Worm (Caenorhabditis elegans) whole organism, midembryonic: Measurements from ENCODE around the gene cth-2.

ENCODE experiments used
- T22C8.4 ChIP-seq: fragments of 200-800 bp; sonication (Bioruptor generic); IDR thresholded peaks from 2 replicates; pipeline ENCODE4 v1.3.6; 2022; ENCODE audit warnings: missing genetic modification characterization, missing compliant biosample characterization
- cog-1 ChIP-seq: sonication (generic microtip); optimal IDR thresholded peaks from 2 replicates; lab custom pipeline; 2016; ENCODE audit warnings: missing genetic modification characterization, missing compliant biosample characterization
- flt-1 ChIP-seq: fragments of 200-800 bp; sonication (Bioruptor generic); IDR thresholded peaks from 2 replicates; pipeline ENCODE4 v1.3.6; 2022; ENCODE audit warnings: missing genetic modification characterization, missing compliant biosample characterization
- klf-2 ChIP-seq: fragments of 200-800 bp; sonication (Bioruptor generic); conservative IDR thresholded peaks from 2 replicates; pipeline ENCODE4 v1.3.6; 2022; ENCODE audit warnings: missing genetic modification reagents, missing genetic modification characterization, missing compliant biosample characterization
- med-1 ChIP-seq: sonication (generic microtip); optimal IDR thresholded peaks from 2 replicates; lab custom pipeline; 2017; ENCODE audit warnings: missing genetic modification characterization, mild to moderate bottlenecking, missing compliant biosample characterization, antibody characterized with exemption, missing genetic modification reagents; ENCODE audit not compliant: insufficient read depth
- ref-1 ChIP-seq: fragments of 200-800 bp; sonication (Bioruptor generic); conservative IDR thresholded peaks from 2 replicates; pipeline ENCODE4 v1.3.6; 2022; ENCODE audit warnings: missing genetic modification reagents, missing genetic modification characterization, missing compliant biosample characterization
- tab-1 ChIP-seq: fragments of 200-800 bp; sonication (Bioruptor generic); IDR thresholded peaks from 2 replicates; pipeline ENCODE4 v1.3.6; 2022; ENCODE audit warnings: missing genetic modification characterization, missing compliant biosample characterization
- ztf-23 ChIP-seq: fragments of 200-800 bp; sonication (Bioruptor generic); IDR thresholded peaks from 2 replicates; pipeline ENCODE4 v1.3.6; 2022; ENCODE audit warnings: missing genetic modification reagents, missing genetic modification characterization, missing compliant biosample characterization
- ztf-29 ChIP-seq: fragments of 200-800 bp; sonication (Bioruptor generic); IDR thresholded peaks from 2 replicates; pipeline ENCODE4 v1.3.6; 2022; ENCODE audit warnings: missing genetic modification reagents, missing genetic modification characterization, missing compliant biosample characterization

cth-2 gene

DNA sequence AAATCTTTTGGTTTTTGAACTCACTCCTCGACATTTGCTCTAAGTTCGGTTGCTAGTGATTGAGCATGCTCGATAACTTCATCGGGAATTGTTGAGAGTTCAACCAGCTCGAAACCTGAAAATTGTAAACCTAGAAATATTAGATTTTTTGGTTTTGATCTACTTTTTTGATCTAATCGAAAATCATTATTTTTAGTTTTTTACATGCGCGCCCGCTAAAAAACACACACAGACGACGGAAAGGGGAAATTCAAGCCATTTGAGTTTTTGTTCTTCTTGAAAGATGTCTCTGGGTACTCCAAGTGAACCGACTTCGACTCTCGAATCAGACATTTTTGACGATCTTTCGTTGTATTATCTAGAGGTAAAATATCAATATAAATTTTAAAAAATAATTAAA is 7.6 kb upstream of the cth-2 start, which contains the start of gene nos-2:
TSS of gene nos-2 (plus strand) at position 228 of the 400 bp plus-strand sequence.
- TF ChIP-seq med-1 (GFP tag; lab: Kevin White, UChicago) = no peak
- TF ChIP-seq flt-1 = no peak
- TF ChIP-seq tab-1 (GFP tag; lab: Robert Waterston, UW) = no peak
- no peak for TF ChIP-seq klf-2 (GFP tag; lab: Robert Waterston, UW)
- TF ChIP-seq cog-1 = no peak
- TF ChIP-seq T22C8.4 (GFP tag; lab: Robert Waterston, UW) = no peak
- TF ChIP-seq ztf-23 (GFP tag; lab: Robert Waterston, UW) = no peak
- no peak for TF ChIP-seq ztf-29 (GFP tag; lab: Robert Waterston, UW)
- no peak for TF ChIP-seq ref-1 (GFP tag; lab: Robert Waterston, UW)

DNA sequence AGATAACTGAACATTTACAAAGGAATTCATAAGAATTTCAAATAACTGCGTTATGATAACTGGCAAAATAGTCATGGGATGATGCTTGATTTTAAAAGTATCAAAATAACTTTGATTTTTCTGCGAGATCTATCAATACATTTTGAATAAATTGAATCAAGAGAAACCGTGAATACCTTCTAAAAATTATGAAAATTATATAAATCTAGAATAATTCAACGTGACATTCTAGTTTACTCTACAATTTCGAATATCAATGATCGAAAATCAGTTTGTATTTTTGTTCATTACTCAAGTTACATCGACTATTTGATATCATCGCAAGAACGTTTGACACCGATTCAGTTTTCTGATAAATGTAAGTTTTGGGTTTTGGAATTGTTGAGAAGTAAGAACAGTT is 4.0 kb upstream of the cth-2 start, which contains the start of gene acs-6:
TSS of gene acs-6 (plus strand) at position 301 of the 400 bp plus-strand sequence.
- TF ChIP-seq ztf-23 (GFP tag; lab: Robert Waterston, UW) = no peak
- no peak for TF ChIP-seq cog-1
- TF ChIP-seq med-1 (GFP tag; lab: Kevin White, UChicago) = no peak
- TF ChIP-seq ztf-29 (GFP tag; lab: Robert Waterston, UW) = no peak
- no peak for TF ChIP-seq ref-1 (GFP tag; lab: Robert Waterston, UW)
- TF ChIP-seq klf-2 (GFP tag; lab: Robert Waterston, UW) = no peak
- no peak for TF ChIP-seq flt-1
- no peak for TF ChIP-seq tab-1 (GFP tag; lab: Robert Waterston, UW)
- no peak for TF ChIP-seq T22C8.4 (GFP tag; lab: Robert Waterston, UW)

DNA sequence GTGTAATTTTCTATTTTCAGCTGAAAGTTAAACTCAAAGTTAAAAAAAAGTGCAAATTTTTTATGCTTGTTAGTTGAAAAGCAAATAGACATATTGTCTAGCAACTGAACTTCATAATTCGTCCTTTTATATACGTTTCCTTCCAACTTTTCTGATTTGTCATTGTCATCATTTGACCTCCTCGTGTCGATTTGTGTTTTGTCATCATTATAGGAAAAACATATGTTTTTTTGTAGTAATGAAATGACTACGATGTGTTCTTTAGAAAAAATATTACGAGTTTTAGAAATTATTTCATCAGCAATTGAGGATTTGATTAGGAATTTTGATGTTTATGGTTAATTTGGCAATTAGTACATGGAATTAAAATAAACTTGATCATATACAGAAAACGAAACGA is 3.0 kb upstream of the cth-2 start:
- TF ChIP-seq ztf-23 (GFP tag; lab: Robert Waterston, UW) = no peak
- TF ChIP-seq cog-1 = no peak
- TF ChIP-seq klf-2 (GFP tag; lab: Robert Waterston, UW) = no peak
- no peak for TF ChIP-seq flt-1
- TF ChIP-seq med-1 (GFP tag; lab: Kevin White, UChicago) = no peak
- TF ChIP-seq ztf-29 (GFP tag; lab: Robert Waterston, UW) = no peak
- no peak for TF ChIP-seq tab-1 (GFP tag; lab: Robert Waterston, UW)
- TF ChIP-seq ref-1 (GFP tag; lab: Robert Waterston, UW) = no peak
- no peak for TF ChIP-seq T22C8.4 (GFP tag; lab: Robert Waterston, UW)

DNA sequence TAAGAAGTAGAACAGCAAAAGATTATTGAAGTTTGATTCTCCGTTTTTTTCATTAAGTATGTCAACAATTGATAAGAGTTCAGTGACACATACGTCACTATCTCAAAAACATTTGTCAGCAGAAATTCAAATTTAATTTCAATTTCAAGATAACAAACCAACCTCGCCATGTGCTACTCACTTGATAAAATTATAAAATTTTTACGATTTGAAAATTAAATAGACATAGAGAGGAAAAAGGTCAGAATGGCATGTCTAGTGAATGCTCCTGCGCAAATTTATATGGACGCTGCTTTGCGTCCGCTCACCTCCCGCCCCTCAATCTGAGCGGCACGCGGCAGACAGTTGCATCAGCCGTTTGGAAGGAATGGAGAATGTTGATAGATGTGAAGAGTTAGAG is 2.4 kb upstream of the cth-2 start:
- TF ChIP-seq med-1 (GFP tag; lab: Kevin White, UChicago) (no peak), cog-1 (no peak), klf-2 (GFP tag; lab: Robert Waterston, UW) (no peak)

DNA sequence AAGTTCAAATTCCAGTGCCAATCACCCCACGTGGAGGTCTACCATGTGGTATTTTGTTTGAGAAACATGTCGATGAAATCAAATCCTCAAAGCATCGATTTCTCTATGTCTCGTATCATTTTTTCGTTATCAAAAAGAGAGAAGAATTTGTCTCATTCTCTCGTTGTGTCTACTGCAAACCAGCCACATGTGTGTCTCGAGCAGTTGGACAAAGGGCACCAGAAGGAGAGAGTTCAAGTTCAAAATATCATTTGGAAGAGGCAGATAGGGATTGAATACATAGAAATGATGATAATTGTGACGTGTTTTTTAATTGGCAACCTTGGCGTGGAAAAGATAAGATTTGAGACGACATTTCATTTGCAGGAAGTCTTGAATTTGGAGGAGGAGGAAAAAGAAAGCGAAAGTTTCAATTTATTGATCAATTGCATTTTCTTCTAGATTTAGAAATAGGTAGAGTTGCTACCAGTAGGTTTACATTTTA is 1.6 kb upstream of the cth-2 start:
- no peak for TF ChIP-seq ztf-23 (GFP tag; lab: Robert Waterston, UW)
- no peak for TF ChIP-seq ztf-29 (GFP tag; lab: Robert Waterston, UW)
- no peak for TF ChIP-seq cog-1
- TF ChIP-seq ref-1 (GFP tag; lab: Robert Waterston, UW) = no peak
- TF ChIP-seq med-1 (GFP tag; lab: Kevin White, UChicago) = no peak
- TF ChIP-seq T22C8.4 (GFP tag; lab: Robert Waterston, UW) = no peak
- no peak for TF ChIP-seq klf-2 (GFP tag; lab: Robert Waterston, UW)
- TF ChIP-seq tab-1 (GFP tag; lab: Robert Waterston, UW) = no peak
- no peak for TF ChIP-seq flt-1

DNA sequence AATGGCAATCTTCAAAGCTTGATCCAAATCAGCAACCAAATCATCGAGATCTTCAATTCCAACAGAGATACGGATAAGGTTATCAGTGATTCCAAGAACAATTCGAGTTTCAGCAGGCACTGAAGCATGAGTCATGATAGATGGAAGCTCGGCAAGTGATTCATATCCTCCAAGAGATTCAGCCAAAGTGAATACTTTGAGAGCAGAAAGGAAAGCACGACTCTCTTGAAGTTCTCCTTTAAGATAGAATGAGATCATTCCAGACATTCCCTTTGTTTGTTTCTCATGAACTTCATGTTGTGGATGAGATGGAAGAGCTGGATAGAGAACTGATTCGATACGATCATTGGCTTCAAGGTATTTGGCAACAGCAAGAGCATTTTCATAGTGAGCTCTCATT is 1.4 kb downstream of the cth-2 start:
- no peak for TF ChIP-seq ztf-23 (GFP tag; lab: Robert Waterston, UW)
- TF ChIP-seq ztf-29 (GFP tag; lab: Robert Waterston, UW) = no peak
- no peak for TF ChIP-seq med-1 (GFP tag; lab: Kevin White, UChicago)
- TF ChIP-seq cog-1 = no peak
- TF ChIP-seq T22C8.4 (GFP tag; lab: Robert Waterston, UW) = no peak
- no peak for TF ChIP-seq klf-2 (GFP tag; lab: Robert Waterston, UW)
- no peak for TF ChIP-seq flt-1

DNA sequence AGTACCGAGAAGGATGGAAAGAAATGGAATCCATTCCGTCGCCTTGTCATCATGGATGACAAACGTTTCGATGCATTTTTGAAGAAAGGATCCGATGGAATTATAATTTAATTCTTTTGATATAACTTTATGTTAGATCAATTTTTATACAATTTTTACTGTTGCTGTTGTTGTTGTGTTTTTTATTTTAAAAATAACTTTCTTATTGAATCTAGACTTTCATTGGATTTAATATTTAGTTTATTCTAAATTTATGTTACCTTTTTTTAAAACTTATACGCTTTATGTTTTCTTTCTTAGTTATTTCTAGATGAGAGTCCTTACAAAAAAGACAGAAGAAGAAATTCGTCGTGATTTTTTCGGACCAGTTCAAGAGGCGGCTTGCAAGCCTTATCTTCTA is 2.8 kb downstream of the cth-2 start, which contains the start of gene ZK1127.3:
TSS of gene ZK1127.3 (plus strand) at position 301 of the 400 bp plus-strand sequence.
- TF ChIP-seq ztf-29 (GFP tag; lab: Robert Waterston, UW) (no peak), klf-2 (GFP tag; lab: Robert Waterston, UW) (no peak), ztf-23 (GFP tag; lab: Robert Waterston, UW) (no peak), tab-1 (GFP tag; lab: Robert Waterston, UW) (no peak), med-1 (GFP tag; lab: Kevin White, UChicago) (no peak), T22C8.4 (GFP tag; lab: Robert Waterston, UW) (no peak), flt-1 (no peak), cog-1 (no peak), ref-1 (GFP tag; lab: Robert Waterston, UW) (no peak)

DNA sequence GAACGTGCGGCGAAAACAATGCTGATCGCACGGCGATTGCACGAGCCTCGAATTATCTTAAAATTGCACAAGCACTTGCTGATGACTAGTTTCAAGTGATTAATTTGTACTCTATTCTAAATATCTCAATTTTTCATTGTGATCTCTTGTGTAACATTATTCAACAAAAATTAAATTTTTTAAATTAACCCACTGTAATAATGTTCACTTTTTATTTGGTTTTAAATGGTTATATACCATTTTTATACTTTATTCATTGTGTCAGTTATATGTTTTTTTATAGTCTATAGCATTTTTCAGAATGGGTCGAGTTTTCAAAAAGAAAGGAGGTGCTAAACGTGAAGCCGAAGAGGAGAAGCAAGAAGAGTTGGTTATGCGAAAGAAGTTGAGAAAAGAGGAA is 4.1 kb downstream of the cth-2 start, which contains the start of gene ZK1127.4:
TSS of gene ZK1127.4 (plus strand) at position 301 of the 400 bp plus-strand sequence.
- TF ChIP-seq cog-1 (no peak), T22C8.4 (GFP tag; lab: Robert Waterston, UW) (no peak), tab-1 (GFP tag; lab: Robert Waterston, UW) (no peak), flt-1 (no peak), med-1 (GFP tag; lab: Kevin White, UChicago) (no peak), ztf-29 (GFP tag; lab: Robert Waterston, UW) (no peak), ref-1 (GFP tag; lab: Robert Waterston, UW) (no peak), ztf-23 (GFP tag; lab: Robert Waterston, UW) (no peak), klf-2 (GFP tag; lab: Robert Waterston, UW) (no peak)

DNA sequence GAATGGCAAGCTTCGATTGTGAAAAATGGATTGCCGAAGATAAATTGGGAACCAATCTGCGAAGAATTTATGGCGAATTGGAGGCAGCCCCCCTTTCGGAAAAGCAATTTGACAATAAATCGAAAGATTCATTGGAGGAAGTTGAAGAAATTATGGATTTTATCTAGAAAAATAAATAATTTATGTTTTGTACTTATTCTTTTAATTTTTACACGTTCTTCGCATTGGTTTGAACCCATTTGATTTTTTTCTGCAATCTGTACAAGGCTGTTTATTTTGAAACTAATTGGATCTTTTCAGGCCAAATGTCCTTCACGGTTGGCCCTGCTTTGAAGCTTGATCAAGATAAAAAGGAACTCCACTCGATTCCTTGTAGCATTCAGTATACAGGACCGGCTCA is 4.8 kb downstream of the cth-2 start, which contains the start of gene ZK1127.13:
TSS of gene ZK1127.13 (plus strand) at position 301 of the 400 bp plus-strand sequence.
- TF ChIP-seq flt-1 (no peak), ztf-29 (GFP tag; lab: Robert Waterston, UW) (no peak), ztf-23 (GFP tag; lab: Robert Waterston, UW) (no peak), ref-1 (GFP tag; lab: Robert Waterston, UW) (no peak), T22C8.4 (GFP tag; lab: Robert Waterston, UW) (no peak), med-1 (GFP tag; lab: Kevin White, UChicago) (no peak)
